Worm (Caenorhabditis elegans) whole organism, L4 larva: ENCODE data around the gene Y102A11A.2.

Experiments
- ces-1 ChIP-seq: fragments of 150-350 bp; sonication (generic microtip); optimal IDR thresholded peaks from 4 replicates; lab custom pipeline; 2014; ENCODE audit warnings: missing biosample characterization, missing genetic modification reagents, missing genetic modification characterization
- dpl-1 ChIP-seq: fragments of 150-350 bp; optimal IDR thresholded peaks from 2 replicates; lab custom pipeline; 2014; ENCODE audit warnings: missing biosample characterization, missing genetic modification reagents, missing genetic modification characterization
- mdl-1 ChIP-seq, 2 experiments: fragments of 150-350 bp in 1 of 2; sonication (generic microtip) in 1 of 2; optimal IDR thresholded peaks; 2 replicates each; lab custom pipeline; 2014 to 2017; ENCODE audit warnings: missing biosample characterization in 2 of 2, missing genetic modification characterization in 2 of 2
- snpc-1.2 ChIP-seq: fragments of 200-800 bp; sonication (Bioruptor generic); IDR thresholded peaks from 2 replicates; pipeline ENCODE4 v1.3.6; 2022; ENCODE audit warnings: missing genetic modification reagents, missing genetic modification characterization, missing compliant biosample characterization
- snpc-4 ChIP-seq: fragments of 150-350 bp; optimal IDR thresholded peaks from 2 replicates; lab custom pipeline; 2014; ENCODE audit warnings: missing biosample characterization, missing genetic modification characterization

ce11 chrX:2000517-2000916, 25.9 kb upstream of the Y102A11A.2 start:
- TF ChIP-seq snpc-1.2 (GFP tag; lab: Robert Waterston, UW) = no peak
- TF ChIP-seq dpl-1 (GFP tag; lab: Kevin White, UChicago) = no peak
- TF ChIP-seq ces-1 (GFP tag; lab: Kevin White, UChicago) = no peak
- no peak for TF ChIP-seq mdl-1 (tag; optimal IDR thresholded peaks at IDR 0.05; lab: Kevin White, UChicago)
- TF ChIP-seq snpc-4 (tag; lab: Kevin White, UChicago) = no peak
